Worm (Caenorhabditis elegans) whole organism, L4 larva: Measurements from ENCODE around the gene arx-2.

ENCODE experiments used
- T26A8.4 ChIP-seq: fragments of 200-800 bp; sonication (Bioruptor generic); IDR thresholded peaks from 2 replicates; pipeline ENCODE4 v1.3.6; 2022; ENCODE audit warnings: missing genetic modification characterization, missing compliant biosample characterization
- Y105C5A.15 ChIP-seq: fragments of 200-800 bp; sonication (Bioruptor generic); IDR thresholded peaks from 2 replicates; pipeline ENCODE4 v1.3.6; 2022; ENCODE audit warnings: missing genetic modification characterization, missing compliant biosample characterization
- Y5F2A.4 ChIP-seq: fragments of 200-800 bp; sonication (Bioruptor generic); optimal IDR thresholded peaks from 2 replicates; lab custom pipeline; 2018; ENCODE audit warnings: mild to moderate bottlenecking, missing genetic modification characterization, missing compliant biosample characterization
- ZK546.5 ChIP-seq, 2 experiments: sonication (generic microtip); optimal IDR thresholded peaks; 2 replicates each; lab custom pipeline; 2017; ENCODE audit warnings: missing biosample characterization in 2 of 2, missing genetic modification characterization in 2 of 2
- ama-1 ChIP-seq: fragments of 150-350 bp; optimal IDR thresholded peaks from 2 replicates; lab custom pipeline; 2014; ENCODE audit warnings: inconsistent platforms, mixed read lengths
- ceh-32 ChIP-seq: sonication (generic microtip); optimal IDR thresholded peaks from 2 replicates; lab custom pipeline; 2016; ENCODE audit warnings: mild to moderate bottlenecking, missing genetic modification characterization, missing compliant biosample characterization; ENCODE audit not compliant: poor library complexity
- ceh-44 ChIP-seq: fragments of 200-800 bp; sonication (Bioruptor generic); IDR thresholded peaks from 2 replicates; pipeline ENCODE4 v1.3.6; 2022; ENCODE audit warnings: missing genetic modification reagents, missing genetic modification characterization, missing compliant biosample characterization
- ceh-82 ChIP-seq: sonication (generic microtip); optimal IDR thresholded peaks from 2 replicates; lab custom pipeline; 2017; ENCODE audit warnings: missing biosample characterization, missing genetic modification characterization
- ctbp-1 ChIP-seq: fragments of 200-800 bp; sonication (Bioruptor generic); IDR thresholded peaks from 2 replicates; pipeline ENCODE4 v1.3.6; 2022; ENCODE audit warnings: missing genetic modification reagents, missing genetic modification characterization, missing compliant biosample characterization
- daf-12 ChIP-seq: fragments of 150-350 bp; optimal IDR thresholded peaks from 2 replicates; lab custom pipeline; 2014; ENCODE audit warnings: missing biosample characterization, missing genetic modification reagents, missing genetic modification characterization
- dpl-1 ChIP-seq: fragments of 150-350 bp; optimal IDR thresholded peaks from 2 replicates; lab custom pipeline; 2014; ENCODE audit warnings: missing biosample characterization, missing genetic modification reagents, missing genetic modification characterization
- dve-1 ChIP-seq: sonication (generic microtip); optimal IDR thresholded peaks from 2 replicates; lab custom pipeline; 2017; ENCODE audit warnings: antibody characterized with exemption, mild to moderate bottlenecking, missing genetic modification characterization, missing compliant biosample characterization; ENCODE audit not compliant: insufficient read depth
- egl-27 ChIP-seq: sonication (generic microtip); optimal IDR thresholded peaks from 3 replicates; lab custom pipeline; 2017; ENCODE audit warnings: missing biosample characterization, missing genetic modification reagents, missing genetic modification characterization
- egl-43 ChIP-seq: fragments of 200-800 bp; sonication (Bioruptor generic); IDR thresholded peaks from 2 replicates; pipeline ENCODE4 v1.3.6; 2022; ENCODE audit warnings: missing genetic modification reagents, missing genetic modification characterization, missing compliant biosample characterization
- hlh-11 ChIP-seq: fragments of 200-800 bp; sonication (Bioruptor generic); optimal IDR thresholded peaks from 2 replicates; lab custom pipeline; 2018; ENCODE audit warnings: mild to moderate bottlenecking, missing genetic modification characterization, missing compliant biosample characterization
- jun-1 ChIP-seq: fragments of 150-350 bp; optimal IDR thresholded peaks from 2 replicates; lab custom pipeline; 2014; ENCODE audit warnings: missing biosample characterization, missing genetic modification reagents, missing genetic modification characterization
- lim-7 ChIP-seq: fragments of 200-800 bp; sonication (Bioruptor generic); IDR thresholded peaks from 2 replicates; pipeline ENCODE4 v1.3.6; 2022; ENCODE audit warnings: missing genetic modification characterization, missing compliant biosample characterization
- lin-1 ChIP-seq: fragments of 200-800 bp; sonication (Bioruptor generic); IDR thresholded peaks from 2 replicates; pipeline ENCODE4 v1.3.6; 2022; ENCODE audit warnings: missing genetic modification reagents, missing genetic modification characterization, missing compliant biosample characterization
- lin-13 ChIP-seq: fragments of 150-350 bp; optimal IDR thresholded peaks from 2 replicates; lab custom pipeline; 2014; ENCODE audit warnings: missing biosample characterization, missing genetic modification reagents, missing genetic modification characterization
- lin-29 ChIP-seq: fragments of 200-800 bp; sonication (Bioruptor generic); IDR thresholded peaks from 2 replicates; pipeline ENCODE4 v1.3.6; 2022; ENCODE audit warnings: missing genetic modification reagents, missing genetic modification characterization, missing compliant biosample characterization
- lsy-2 ChIP-seq, 2 experiments: fragments of 150-350 bp in 1 of 2; sonication (generic microtip) in 1 of 2; optimal IDR thresholded peaks; 2 replicates each; lab custom pipeline; 2014 to 2017; ENCODE audit warnings: missing biosample characterization in 2 of 2, missing genetic modification characterization in 2 of 2
- madf-9 ChIP-seq: fragments of 200-800 bp; sonication (Bioruptor generic); conservative IDR thresholded peaks from 2 replicates; pipeline ENCODE4 v1.3.6; 2022; ENCODE audit warnings: missing genetic modification reagents, missing genetic modification characterization, missing compliant biosample characterization
- mdt-29 ChIP-seq: fragments of 200-800 bp; sonication (Bioruptor generic); IDR thresholded peaks from 2 replicates; pipeline ENCODE4 v1.3.6; 2022; ENCODE audit warnings: missing genetic modification reagents, missing genetic modification characterization, missing compliant biosample characterization
- mxl-2 ChIP-seq: fragments of 200-800 bp; sonication (Bioruptor generic); conservative IDR thresholded peaks from 2 replicates; pipeline ENCODE4 v1.3.6; 2022; ENCODE audit warnings: missing genetic modification reagents, missing genetic modification characterization, missing compliant biosample characterization
- mxl-3 ChIP-seq: fragments of 200-800 bp; sonication (Bioruptor generic); optimal IDR thresholded peaks from 2 replicates; lab custom pipeline; 2018; ENCODE audit warnings: mild to moderate bottlenecking, missing genetic modification characterization, missing compliant biosample characterization
- nhr-28 ChIP-seq: fragments of 150-350 bp; optimal IDR thresholded peaks from 2 replicates; lab custom pipeline; 2014; ENCODE audit warnings: missing biosample characterization, missing genetic modification characterization
- nhr-41 ChIP-seq: fragments of 200-800 bp; sonication (Bioruptor generic); IDR thresholded peaks from 2 replicates; pipeline ENCODE4 v1.3.6; 2022; ENCODE audit warnings: missing genetic modification reagents, missing genetic modification characterization, missing compliant biosample characterization
- nhr-42 ChIP-seq: fragments of 200-800 bp; sonication (Bioruptor generic); IDR thresholded peaks from 2 replicates; pipeline ENCODE4 v1.3.6; 2022; ENCODE audit warnings: missing genetic modification characterization, missing compliant biosample characterization
- nhr-48 ChIP-seq: sonication (generic microtip); optimal IDR thresholded peaks from 2 replicates; lab custom pipeline; 2016; ENCODE audit warnings: mild to moderate bottlenecking, missing genetic modification characterization, missing compliant biosample characterization
- nhr-77 ChIP-seq: fragments of 150-350 bp; optimal IDR thresholded peaks from 2 replicates; lab custom pipeline; 2014; ENCODE audit warnings: missing biosample characterization, missing genetic modification characterization
- skn-1 ChIP-seq: fragments of 150-350 bp; optimal IDR thresholded peaks from 2 replicates; lab custom pipeline; 2014; ENCODE audit warnings: missing biosample characterization, missing genetic modification characterization
- spr-1 ChIP-seq: sonication (generic microtip); optimal IDR thresholded peaks from 2 replicates; lab custom pipeline; 2016; ENCODE audit warnings: mild to moderate bottlenecking, missing genetic modification characterization, missing compliant biosample characterization
- unc-130 ChIP-seq: sonication (generic microtip); optimal IDR thresholded peaks from 2 replicates; lab custom pipeline; 2016; ENCODE audit warnings: missing genetic modification reagents, missing genetic modification characterization, missing compliant biosample characterization
- unc-62 ChIP-seq, 3 experiments: fragments of 150-350 bp in 1 of 3; sonication (generic microtip); optimal IDR thresholded peaks in 2 of 3; peaks in 1 of 3; 1 replicate in 1 of 3; 2 replicates in 2 of 3; lab custom pipeline; 2014 to 2017; ENCODE audit warnings: missing biosample characterization in 3 of 3, missing genetic modification characterization in 3 of 3, missing genetic modification reagents in 3 of 3, missing genotype in 1 of 3
- zag-1 ChIP-seq: fragments of 150-350 bp; optimal IDR thresholded peaks from 2 replicates; lab custom pipeline; 2014; ENCODE audit warnings: missing biosample characterization, missing genetic modification characterization
- zfp-2 ChIP-seq: sonication (generic microtip); optimal IDR thresholded peaks from 2 replicates; lab custom pipeline; 2016; ENCODE audit warnings: mild to moderate bottlenecking, missing genetic modification characterization, missing compliant biosample characterization
- zfp-3 ChIP-seq: fragments of 200-800 bp; sonication (Bioruptor generic); conservative IDR thresholded peaks from 2 replicates; pipeline ENCODE4 v1.3.6; 2022; ENCODE audit warnings: missing genetic modification reagents, missing genetic modification characterization, missing compliant biosample characterization
- zip-2 ChIP-seq: fragments of 150-350 bp; optimal IDR thresholded peaks from 2 replicates; lab custom pipeline; 2014; ENCODE audit warnings: missing biosample characterization, missing genetic modification characterization
- ztf-11 ChIP-seq: fragments of 150-350 bp; optimal IDR thresholded peaks from 2 replicates; lab custom pipeline; 2014; ENCODE audit warnings: missing biosample characterization, missing genetic modification characterization

The arx-2 gene

DNA sequence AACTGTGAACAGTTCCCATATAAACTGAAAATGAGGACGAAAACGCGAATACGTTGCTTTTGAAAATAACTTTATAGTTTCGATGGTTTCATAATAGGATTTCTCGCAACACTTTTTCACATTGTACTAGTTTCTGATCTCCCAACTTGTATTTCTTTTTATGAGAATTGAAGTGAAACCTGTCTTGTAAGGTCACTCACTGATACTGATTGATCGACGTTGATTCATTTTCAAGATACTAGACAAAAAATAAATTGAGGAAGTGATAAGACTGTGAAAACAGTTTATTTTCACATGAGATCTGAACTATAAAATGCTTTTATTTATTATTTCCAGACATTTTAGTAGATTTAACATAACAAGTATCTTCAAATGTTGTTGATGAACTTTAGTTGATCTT, 49.3 kb upstream of the arx-2 start:
- TF ChIP-seq ama-1 (lab: Kevin White, UChicago) (no peak), unc-130 (GFP tag; lab: Kevin White, UChicago) (no peak), nhr-28 (peak; percentile 31), unc-62 (GFP tag; optimal IDR thresholded peaks at IDR 0.05 in 1 of 2; lab: Kevin White, UChicago) (peak in 1 of 2 experiments; percentile 2), unc-62 (tag; optimal IDR thresholded peaks at IDR 0.05; lab: Kevin White, UChicago) (no peak)
- TF ChIP-seq, all 104 proteins: peak for 2

DNA sequence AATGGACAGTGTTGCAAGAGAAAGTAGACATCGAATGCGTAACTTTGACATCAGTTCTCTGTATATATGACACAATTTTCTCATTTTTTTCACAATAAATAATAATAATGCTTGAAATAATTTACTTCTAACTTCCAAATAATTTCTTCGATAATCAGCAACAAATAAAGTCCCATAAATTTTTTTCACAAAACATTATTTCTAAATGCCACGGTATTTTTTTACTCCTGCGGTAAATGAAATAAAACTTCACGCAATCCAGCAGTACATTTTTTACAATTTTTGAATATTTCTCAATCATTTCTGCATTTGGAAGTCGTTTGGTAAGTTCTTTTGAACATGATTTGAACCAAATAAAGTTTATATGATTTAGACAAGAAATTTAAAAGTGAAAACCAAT, 45.8 kb upstream of the arx-2 start, which contains the start of gene spe-10:
spe-10 (plus strand) TSS at position 301 of the 400 bp plus-strand sequence.
- TF ChIP-seq ama-1 (lab: Kevin White, UChicago) (no peak), Y105C5A.15 (GFP tag; lab: Robert Waterston, UW) (no peak), madf-9 (no peak), lin-1 (GFP tag; lab: Robert Waterston, UW) (no peak), dve-1 (tag; lab: Kevin White, UChicago) (no peak), spr-1 (no peak), egl-27 (tag; lab: Kevin White, UChicago) (no peak), lin-29 (GFP tag; lab: Robert Waterston, UW) (no peak), ceh-82 (tag; lab: Kevin White, UChicago) (no peak), ctbp-1 (GFP tag; lab: Robert Waterston, UW) (no peak), egl-43 (no peak), ZK546.5 (tag; optimal IDR thresholded peaks at IDR 0.05; lab: Kevin White, UChicago) (no peak), Y5F2A.4 (GFP tag; lab: Kevin White, UChicago) (no peak), T26A8.4 (GFP tag; lab: Robert Waterston, UW) (no peak), lin-13 (GFP tag; lab: Kevin White, UChicago) (no peak), dpl-1 (GFP tag; lab: Kevin White, UChicago) (no peak)

DNA sequence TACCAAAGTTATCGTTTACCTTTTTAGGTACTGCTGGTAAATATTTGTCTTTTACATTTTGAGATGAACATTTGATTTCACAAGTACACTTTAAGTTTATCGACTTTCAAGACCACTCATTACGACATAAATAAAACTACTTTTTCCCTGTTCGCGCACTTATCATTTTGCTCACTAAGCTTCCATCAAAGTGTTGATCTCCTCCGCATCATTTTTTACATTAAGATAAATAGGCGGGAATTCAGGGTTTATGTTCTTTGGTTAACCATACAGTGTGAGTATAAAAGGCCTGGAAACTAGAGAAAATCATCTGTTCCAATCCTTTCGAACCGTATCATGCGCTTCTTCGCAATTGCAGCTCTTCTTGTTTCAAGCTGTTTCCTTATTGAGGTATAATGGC, 44.0 kb upstream of the arx-2 start, which contains the start of gene pqn-2:
pqn-2 (plus strand) TSS at position 301 of the 400 bp plus-strand sequence.
- TF ChIP-seq zip-2 (tag; lab: Kevin White, UChicago) (no peak), skn-1 (tag; lab: Kevin White, UChicago) (no peak), lsy-2 (tag; optimal IDR thresholded peaks at IDR 0.05; lab: Kevin White, UChicago) (no peak), daf-12 (tag; lab: Kevin White, UChicago) (no peak), ZK546.5 (tag; optimal IDR thresholded peaks at IDR 0.05; lab: Kevin White, UChicago) (no peak), mdt-29 (GFP tag; lab: Robert Waterston, UW) (no peak), madf-9 (no peak), nhr-48 (no peak), Y105C5A.15 (GFP tag; lab: Robert Waterston, UW) (no peak), hlh-11 (no peak), ceh-32 (tag; lab: Kevin White, UChicago) (no peak), nhr-77 (tag; lab: Kevin White, UChicago) (no peak)

DNA sequence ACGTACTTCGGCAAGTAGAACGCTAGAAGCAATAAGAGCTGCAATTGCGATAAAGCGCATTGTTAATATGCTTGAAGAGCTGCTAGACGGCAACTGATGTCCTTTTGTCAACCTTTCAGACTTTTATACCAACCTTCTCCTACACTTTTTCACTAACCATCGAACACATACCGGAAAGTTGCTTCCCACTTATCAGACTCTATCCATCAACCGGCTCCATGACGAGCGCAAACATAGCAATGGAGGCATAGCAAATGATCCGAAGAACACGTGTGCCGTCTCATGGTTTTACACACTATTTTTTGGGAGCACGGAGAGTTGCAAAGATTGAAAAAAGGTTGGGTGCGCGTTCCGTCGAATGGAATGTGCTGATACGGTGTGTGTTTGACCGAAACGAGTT, 43.6 kb upstream of the arx-2 start, which contains the start of gene abu-1:
abu-1 (minus strand) TSS at position 101 of the 400 bp plus-strand sequence.
- no peak for TF ChIP-seq zag-1 (tag; lab: Kevin White, UChicago)
- TF ChIP-seq mxl-3 (GFP tag; lab: Kevin White, UChicago) = no peak
- TF ChIP-seq jun-1 (tag; lab: Kevin White, UChicago) = no peak
- TF ChIP-seq ztf-11 = no peak
- TF ChIP-seq zfp-2 (tag; lab: Kevin White, UChicago) = no peak
- TF ChIP-seq mxl-2 (GFP tag; lab: Robert Waterston, UW) = no peak
- no peak for TF ChIP-seq zfp-3 (GFP tag; lab: Robert Waterston, UW)
- no peak for TF ChIP-seq lim-7
- TF ChIP-seq ctbp-1 (GFP tag; lab: Robert Waterston, UW) = no peak
- no peak for TF ChIP-seq nhr-41 (GFP tag; lab: Robert Waterston, UW)
- TF ChIP-seq ceh-44 = no peak
- TF ChIP-seq mdt-29 (GFP tag; lab: Robert Waterston, UW) = no peak
- no peak for TF ChIP-seq unc-130 (GFP tag; lab: Kevin White, UChicago)
- no peak for TF ChIP-seq nhr-42 (GFP tag; lab: Robert Waterston, UW)
